Worm (Caenorhabditis elegans) whole organism, L2 larva: Measurements from ENCODE around the gene F39F10.4.

Source experiments
- C34F6.9 ChIP-seq: fragments of 150-350 bp; optimal IDR thresholded peaks from 2 replicates; lab custom pipeline; 2014; ENCODE audit warnings: missing biosample characterization, missing genetic modification characterization
- F13H6.1 ChIP-seq: sonication (generic microtip); optimal IDR thresholded peaks from 2 replicates; lab custom pipeline; 2016; ENCODE audit warnings: missing genetic modification characterization, missing compliant biosample characterization
- R02D3.7 ChIP-seq: fragments of 150-350 bp; optimal IDR thresholded peaks from 2 replicates; lab custom pipeline; 2014; ENCODE audit warnings: missing biosample characterization, missing genetic modification characterization
- Y55F3AM.14 ChIP-seq: fragments of 200-800 bp; sonication (Bioruptor generic); optimal IDR thresholded peaks from 2 replicates; lab custom pipeline; 2018; ENCODE audit warnings: mild to moderate bottlenecking, missing genetic modification characterization, missing compliant biosample characterization
- ZK546.5 ChIP-seq: sonication (generic microtip); optimal IDR thresholded peaks from 2 replicates; lab custom pipeline; 2017; ENCODE audit warnings: missing biosample characterization, missing genetic modification characterization
- alr-1 ChIP-seq: fragments of 150-350 bp; optimal IDR thresholded peaks from 2 replicates; lab custom pipeline; 2014; ENCODE audit warnings: missing biosample characterization, missing genetic modification characterization
- aly-2 ChIP-seq: fragments of 150-350 bp; optimal IDR thresholded peaks from 2 replicates; lab custom pipeline; 2014; ENCODE audit warnings: missing biosample characterization, missing genetic modification characterization
- ama-1 ChIP-seq: fragments of 150-350 bp; optimal IDR thresholded peaks from 2 replicates; lab custom pipeline; 2018; ENCODE audit warnings: inconsistent platforms
- blmp-1 ChIP-seq: sonication (generic microtip); optimal IDR thresholded peaks from 2 replicates; lab custom pipeline; 2017; ENCODE audit warnings: missing genetic modification characterization, mild to moderate bottlenecking, missing compliant biosample characterization, antibody characterized with exemption, moderate library complexity; ENCODE audit not compliant: insufficient read depth
- ceh-82 ChIP-seq: fragments of 150-350 bp; optimal IDR thresholded peaks from 2 replicates; lab custom pipeline; 2014; ENCODE audit warnings: missing biosample characterization, missing genetic modification characterization
- crh-2 ChIP-seq: sonication (generic microtip); optimal IDR thresholded peaks from 2 replicates; lab custom pipeline; 2017; ENCODE audit warnings: missing biosample characterization, missing genetic modification characterization
- dmd-4 ChIP-seq: sonication (generic microtip); optimal IDR thresholded peaks from 2 replicates; lab custom pipeline; 2017; ENCODE audit warnings: missing biosample characterization, missing genetic modification characterization
- egl-27 ChIP-seq: sonication (generic microtip); optimal IDR thresholded peaks from 3 replicates; lab custom pipeline; 2017; ENCODE audit warnings: missing biosample characterization, missing genetic modification reagents, missing genetic modification characterization
- elt-1 ChIP-seq: fragments of 150-350 bp; optimal IDR thresholded peaks from 2 replicates; lab custom pipeline; 2014; ENCODE audit warnings: missing biosample characterization, missing genetic modification characterization
- elt-3 ChIP-seq: sonication (generic microtip); optimal IDR thresholded peaks from 2 replicates; lab custom pipeline; 2017; ENCODE audit warnings: missing biosample characterization, missing genetic modification characterization
- fos-1 ChIP-seq: fragments of 150-350 bp; optimal IDR thresholded peaks from 2 replicates; lab custom pipeline; 2014; ENCODE audit warnings: missing biosample characterization, missing genetic modification characterization
- gmeb-1 ChIP-seq: fragments of 150-350 bp; optimal IDR thresholded peaks from 2 replicates; lab custom pipeline; 2014; ENCODE audit warnings: missing biosample characterization, missing genetic modification characterization
- lin-11 ChIP-seq: fragments of 150-350 bp; sonication (generic microtip); optimal IDR thresholded peaks from 2 replicates; lab custom pipeline; 2014; ENCODE audit warnings: missing biosample characterization, missing genetic modification characterization, inconsistent platforms, mixed read lengths
- lin-13 ChIP-seq: fragments of 150-350 bp; optimal IDR thresholded peaks from 2 replicates; lab custom pipeline; 2014; ENCODE audit warnings: missing biosample characterization, missing genetic modification reagents, missing genetic modification characterization
- lin-39 ChIP-seq: fragments of 150-350 bp; optimal IDR thresholded peaks from 2 replicates; lab custom pipeline; 2014; ENCODE audit warnings: missing biosample characterization, missing genetic modification reagents, missing genetic modification characterization
- lsy-2 ChIP-seq, 2 experiments: fragments of 150-350 bp in 1 of 2; sonication (generic microtip) in 1 of 2; optimal IDR thresholded peaks; 2 replicates each; lab custom pipeline; 2014 to 2017; ENCODE audit warnings: missing biosample characterization in 2 of 2, missing genetic modification characterization in 2 of 2
- mab-5 ChIP-seq: fragments of 150-350 bp; optimal IDR thresholded peaks from 2 replicates; lab custom pipeline; 2014; ENCODE audit warnings: missing biosample characterization, missing genetic modification characterization
- mbf-1 ChIP-seq: sonication (generic microtip); optimal IDR thresholded peaks from 2 replicates; lab custom pipeline; 2017; ENCODE audit warnings: missing biosample characterization, missing genetic modification characterization
- mdl-1 ChIP-seq, 2 experiments: fragments of 150-350 bp in 1 of 2; sonication (generic microtip) in 1 of 2; optimal IDR thresholded peaks; 2 replicates each; lab custom pipeline; 2017; ENCODE audit warnings: missing biosample characterization in 2 of 2, missing genetic modification characterization in 2 of 2
- nhr-10 ChIP-seq: sonication (generic microtip); optimal IDR thresholded peaks from 2 replicates; lab custom pipeline; 2017; ENCODE audit warnings: missing biosample characterization, missing genetic modification characterization
- nhr-11 ChIP-seq: fragments of 150-350 bp; optimal IDR thresholded peaks from 2 replicates; lab custom pipeline; 2014; ENCODE audit warnings: missing biosample characterization, missing genetic modification characterization
- nhr-12 ChIP-seq: fragments of 150-350 bp; optimal IDR thresholded peaks from 2 replicates; lab custom pipeline; 2014; ENCODE audit warnings: missing biosample characterization, missing genetic modification characterization
- nhr-129 ChIP-seq: fragments of 150-350 bp; optimal IDR thresholded peaks from 2 replicates; lab custom pipeline; 2014; ENCODE audit warnings: missing biosample characterization, missing genetic modification characterization
- nhr-21 ChIP-seq: fragments of 150-350 bp; optimal IDR thresholded peaks from 2 replicates; lab custom pipeline; 2014; ENCODE audit warnings: missing biosample characterization, missing genetic modification characterization
- nhr-23 ChIP-seq: fragments of 150-350 bp; optimal IDR thresholded peaks from 2 replicates; lab custom pipeline; 2014; ENCODE audit warnings: missing biosample characterization, missing genetic modification reagents, missing genetic modification characterization
- nhr-25 ChIP-seq: fragments of 150-350 bp; sonication (generic microtip); optimal IDR thresholded peaks from 3 replicates; lab custom pipeline; 2014; ENCODE audit warnings: missing biosample characterization, missing genetic modification characterization
- nhr-6 ChIP-seq: fragments of 150-350 bp; optimal IDR thresholded peaks from 2 replicates; lab custom pipeline; 2014; ENCODE audit warnings: missing biosample characterization, missing genetic modification characterization
- nhr-77 ChIP-seq: fragments of 150-350 bp; optimal IDR thresholded peaks from 2 replicates; lab custom pipeline; 2014; ENCODE audit warnings: missing biosample characterization, missing genetic modification characterization
- sem-4 ChIP-seq: fragments of 150-350 bp; optimal IDR thresholded peaks from 2 replicates; lab custom pipeline; 2014; ENCODE audit warnings: missing biosample characterization, missing genetic modification reagents, missing genetic modification characterization
- skn-1 ChIP-seq: sonication (generic microtip); optimal IDR thresholded peaks from 2 replicates; lab custom pipeline; 2017; ENCODE audit warnings: missing biosample characterization, missing genetic modification characterization
- sma-3 ChIP-seq: sonication (generic microtip); optimal IDR thresholded peaks from 2 replicates; lab custom pipeline; 2016; ENCODE audit warnings: missing genetic modification reagents, missing genetic modification characterization, missing compliant biosample characterization
- sma-9 ChIP-seq, 2 experiments: fragments of 150-350 bp in 1 of 2; sonication (generic microtip) in 1 of 2; optimal IDR thresholded peaks; 2 replicates each; lab custom pipeline; 2014 to 2016; ENCODE audit warnings: missing genetic modification characterization in 2 of 2, mild to moderate bottlenecking in 1 of 2, missing biosample characterization in 1 of 2, missing compliant biosample characterization in 1 of 2, missing genetic modification reagents in 1 of 2, moderate library complexity in 1 of 2
- snpc-4 ChIP-seq: fragments of 150-350 bp; optimal IDR thresholded peaks from 2 replicates; lab custom pipeline; 2014; ENCODE audit warnings: missing biosample characterization, missing genetic modification characterization
- unc-55 ChIP-seq: fragments of 150-350 bp; sonication (generic microtip); optimal IDR thresholded peaks from 3 replicates; lab custom pipeline; 2014; ENCODE audit warnings: missing biosample characterization, missing genetic modification reagents, missing genetic modification characterization
- unc-62 ChIP-seq: fragments of 150-350 bp; optimal IDR thresholded peaks from 2 replicates; lab custom pipeline; 2014; ENCODE audit warnings: missing biosample characterization, missing genetic modification reagents, missing genetic modification characterization
- zag-1 ChIP-seq: fragments of 150-350 bp; optimal IDR thresholded peaks from 2 replicates; lab custom pipeline; 2014; ENCODE audit warnings: missing biosample characterization, missing genetic modification characterization
- ztf-1 ChIP-seq: fragments of 200-800 bp; sonication (Bioruptor generic); conservative IDR thresholded peaks from 2 replicates; pipeline ENCODE4 v1.3.6; 2022; ENCODE audit warnings: missing genetic modification characterization, missing compliant biosample characterization
- ztf-4 ChIP-seq: fragments of 150-350 bp; optimal IDR thresholded peaks from 2 replicates; lab custom pipeline; 2014; ENCODE audit warnings: missing biosample characterization, missing genetic modification characterization

Gene F39F10.4

DNA sequence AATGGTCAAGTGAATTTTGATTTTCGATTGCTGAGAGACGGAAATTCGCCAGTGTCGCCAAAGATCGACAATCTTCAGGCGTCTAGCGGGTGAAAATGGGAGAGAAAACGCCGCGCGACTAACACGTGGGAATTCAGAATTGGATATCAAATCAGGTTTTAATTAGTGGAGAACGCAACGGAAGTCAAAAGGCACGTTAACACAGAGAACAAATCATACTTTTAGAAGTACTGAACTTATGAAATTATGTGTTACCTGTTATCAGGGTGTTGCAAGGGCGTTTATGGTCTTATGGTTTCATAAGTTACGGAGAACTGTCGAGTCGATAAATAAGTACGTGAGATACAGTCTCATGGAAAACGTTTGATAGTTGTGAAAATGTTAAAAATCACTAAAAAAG, 32.2 kb downstream of the F39F10.4 start:
- no peak for TF ChIP-seq lsy-2 (tag; optimal IDR thresholded peaks at IDR 0.05; lab: Kevin White, UChicago)
- peak in 1 of 2 experiments; percentile 50 for TF ChIP-seq mdl-1 (tag; optimal IDR thresholded peaks at IDR 0.05; lab: Kevin White, UChicago)
- TF ChIP-seq dmd-4 (tag; lab: Kevin White, UChicago): no peak
- no peak for TF ChIP-seq ama-1
- TF ChIP-seq F13H6.1 (tag; lab: Kevin White, UChicago): no peak
- TF ChIP-seq elt-1 (tag; lab: Kevin White, UChicago): no peak
- no peak for TF ChIP-seq gmeb-1 (tag; lab: Kevin White, UChicago)
- TF ChIP-seq snpc-4 (tag; lab: Kevin White, UChicago): no peak
- no peak for TF ChIP-seq egl-27 (tag; lab: Kevin White, UChicago)
- no peak for TF ChIP-seq nhr-12 (tag; lab: Kevin White, UChicago)
- peak; percentile 69 for TF ChIP-seq nhr-25 (tag; lab: Kevin White, UChicago)
- no peak for TF ChIP-seq unc-55
- TF ChIP-seq sma-3 (GFP tag; lab: Kevin White, UChicago): peak; percentile 35
- peak; percentile 45 for TF ChIP-seq fos-1 (tag; lab: Kevin White, UChicago)
- TF ChIP-seq Y55F3AM.14: no peak
- no peak for TF ChIP-seq lin-39 (tag; lab: Kevin White, UChicago)
- no peak for TF ChIP-seq nhr-11 (tag; lab: Kevin White, UChicago)
- no peak for TF ChIP-seq ceh-82 (tag; lab: Kevin White, UChicago)
- TF ChIP-seq unc-62: no peak
- TF ChIP-seq mab-5: no peak
- no peak for TF ChIP-seq nhr-23
- no peak for TF ChIP-seq ztf-1
- TF ChIP-seq lin-13 (GFP tag; lab: Kevin White, UChicago): no peak
- TF ChIP-seq aly-2 (tag; lab: Kevin White, UChicago): no peak
- TF ChIP-seq nhr-129 (tag; lab: Kevin White, UChicago): no peak
- no peak for TF ChIP-seq R02D3.7 (tag; lab: Kevin White, UChicago)
- no peak for TF ChIP-seq ZK546.5
- TF ChIP-seq sem-4: peak; percentile 27
- TF ChIP-seq mbf-1 (tag; lab: Kevin White, UChicago): no peak
- peak; percentile 1 for TF ChIP-seq crh-2 (tag; lab: Kevin White, UChicago)
- no peak for TF ChIP-seq C34F6.9 (tag; lab: Kevin White, UChicago)
- peak; percentile 56 for TF ChIP-seq nhr-21 (tag; lab: Kevin White, UChicago)
- TF ChIP-seq alr-1: no peak
- no peak for TF ChIP-seq skn-1 (tag; lab: Kevin White, UChicago)
- no peak for TF ChIP-seq nhr-10 (tag; lab: Kevin White, UChicago)
- peak; percentile 80 for TF ChIP-seq blmp-1 (tag; lab: Kevin White, UChicago)
- TF ChIP-seq sma-9 (GFP tag; optimal IDR thresholded peaks at IDR 0.05; lab: Kevin White, UChicago): peak; percentile 80
- TF ChIP-seq sma-9 (tag; optimal IDR thresholded peaks at IDR 0.05; lab: Kevin White, UChicago): no peak
- no peak for TF ChIP-seq lin-11 (tag; lab: Kevin White, UChicago)

DNA sequence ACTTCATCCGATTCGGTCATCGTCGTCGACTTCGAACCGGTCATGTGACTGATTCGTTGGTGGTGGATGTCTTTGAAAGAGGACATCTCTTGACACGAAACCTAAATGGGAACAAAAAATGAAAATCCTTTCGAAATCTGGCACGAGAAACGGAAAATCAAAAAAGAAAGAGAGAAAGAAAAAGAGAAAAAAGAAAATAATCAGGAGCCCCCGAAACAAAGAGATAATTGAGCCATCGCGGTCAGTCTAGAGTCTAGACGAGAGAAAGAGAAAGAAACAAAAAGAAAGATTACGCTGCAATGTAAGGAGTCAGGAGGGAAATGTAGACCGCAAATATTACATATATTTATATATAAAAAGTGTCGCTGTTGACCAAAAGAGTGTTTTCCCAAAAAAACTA, 34.6 kb downstream of the F39F10.4 start, which contains the start of gene aakg-2:
Gene aakg-2, minus strand, starts transcription at position 101 of the 400 bp plus-strand sequence.
- no peak for TF ChIP-seq dmd-4 (tag; lab: Kevin White, UChicago)
- TF ChIP-seq ztf-1: no peak
- TF ChIP-seq elt-3 (tag; lab: Kevin White, UChicago): no peak
- no peak for TF ChIP-seq lsy-2 (tag; optimal IDR thresholded peaks at IDR 0.05; lab: Kevin White, UChicago)
- no peak for TF ChIP-seq nhr-6
- no peak for TF ChIP-seq sem-4
- TF ChIP-seq mab-5: no peak
- TF ChIP-seq nhr-129 (tag; lab: Kevin White, UChicago): no peak
- TF ChIP-seq zag-1 (tag; lab: Kevin White, UChicago): no peak
- no peak for TF ChIP-seq nhr-10 (tag; lab: Kevin White, UChicago)
- no peak for TF ChIP-seq ztf-4 (tag; lab: Kevin White, UChicago)
- no peak for TF ChIP-seq sma-9 (GFP tag; optimal IDR thresholded peaks at IDR 0.05; lab: Kevin White, UChicago)
- TF ChIP-seq sma-9 (tag; optimal IDR thresholded peaks at IDR 0.05; lab: Kevin White, UChicago): no peak
- TF ChIP-seq C34F6.9 (tag; lab: Kevin White, UChicago): no peak
- no peak for TF ChIP-seq skn-1 (tag; lab: Kevin White, UChicago)
- TF ChIP-seq snpc-4 (tag; lab: Kevin White, UChicago): no peak
- no peak for TF ChIP-seq lin-11 (tag; lab: Kevin White, UChicago)
- TF ChIP-seq nhr-77: no peak
- no peak for TF ChIP-seq nhr-12 (tag; lab: Kevin White, UChicago)
